Worm (Caenorhabditis elegans) whole organism, L4/young adult: ENCODE results near the gene sre-50.
"Not testable (repeated sequence)": the region's sequence is repeated elsewhere in the genome, so short reads cannot be mapped to it uniquely, and the experiment has no call there.

Experiments
- W03F9.2 ChIP-seq: fragments of 150-350 bp; optimal IDR thresholded peaks from 2 replicates; lab custom pipeline; 2014; ENCODE audit warnings: missing biosample characterization, missing genetic modification characterization
- dao-5 ChIP-seq: sonication (generic microtip); optimal IDR thresholded peaks from 2 replicates; lab custom pipeline; 2016; ENCODE audit warnings: missing genotype, missing genetic modification characterization, moderate library complexity, missing compliant biosample characterization
- him-1 ChIP-seq: sonication (generic microtip); optimal IDR thresholded peaks from 2 replicates; lab custom pipeline; 2016; ENCODE audit warnings: missing genotype, missing genetic modification reagents, missing genetic modification characterization, missing compliant biosample characterization

sre-50 gene

DNA sequence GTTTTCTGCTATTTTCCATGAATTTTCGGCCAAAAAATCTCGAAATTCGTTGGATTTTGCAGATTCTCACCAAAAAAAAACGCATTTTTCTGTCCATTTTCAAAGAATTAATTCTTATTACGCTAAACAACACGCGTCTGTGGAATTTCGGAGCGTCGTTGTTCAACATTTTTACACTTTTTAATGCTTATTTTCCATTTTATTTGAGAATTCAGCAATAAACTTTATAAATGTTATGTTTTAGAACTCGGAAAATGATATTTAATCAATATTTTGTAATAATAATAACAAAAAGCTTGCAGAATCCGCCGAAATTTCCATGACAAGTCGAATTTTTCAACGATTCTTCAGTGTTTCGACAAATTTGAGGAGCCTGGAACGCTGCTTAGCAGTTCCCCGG, 23.0 kb upstream of the sre-50 start, which contains the start of gene ife-5:
Gene ife-5, plus strand, starts transcription at position 301 of the 400 bp plus-strand sequence.
- TF ChIP-seq him-1 (no peak), W03F9.2 (tag; lab: Kevin White, UChicago) (no peak), dao-5 (tag; lab: Kevin White, UChicago) (no peak)

DNA sequence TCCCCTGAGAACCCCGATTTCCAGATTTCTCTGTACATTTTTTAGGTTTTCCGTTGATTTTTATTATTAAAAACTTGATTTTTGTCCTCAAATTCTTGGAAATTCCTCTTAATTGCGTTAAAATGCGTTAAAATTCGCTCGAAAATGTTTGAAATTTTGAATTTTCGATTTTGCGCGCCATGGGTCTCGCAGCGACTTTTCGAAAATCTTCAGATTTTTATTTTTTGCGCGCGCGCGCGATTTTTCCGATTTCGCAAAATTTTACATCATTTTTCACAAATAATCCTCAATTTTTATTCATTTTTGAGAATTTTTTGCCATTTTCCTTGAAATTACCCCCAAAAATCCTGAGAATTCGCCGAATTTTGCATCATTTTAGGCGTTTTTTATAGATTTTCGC, 19.3 kb upstream of the sre-50 start:
- TF ChIP-seq him-1 (no peak), dao-5 (tag; lab: Kevin White, UChicago) (no peak), W03F9.2 (tag; lab: Kevin White, UChicago) (no peak)

DNA sequence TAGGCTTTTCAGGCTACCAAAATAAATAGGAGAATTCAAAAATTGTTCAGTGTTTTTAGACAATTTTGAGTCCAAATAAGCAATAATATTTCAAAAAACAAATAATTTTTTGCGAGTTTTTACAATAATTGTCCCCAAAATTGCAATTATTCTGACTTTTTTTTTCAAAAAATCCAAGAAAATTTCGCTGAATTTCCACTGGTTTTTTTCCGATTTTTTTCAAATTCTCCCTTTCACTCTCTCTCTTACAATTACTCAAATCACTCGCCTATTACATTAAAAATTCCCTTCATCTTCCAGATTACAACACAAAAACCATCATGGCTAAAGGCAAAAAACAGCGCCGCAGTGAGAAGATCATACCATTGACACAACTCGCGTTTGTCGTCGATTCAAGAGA, 14.2 kb upstream of the sre-50 start, which contains the start of gene Y57A10A.31:
Gene Y57A10A.31, plus strand, starts transcription at position 301 of the 400 bp plus-strand sequence.
- TF ChIP-seq dao-5 (tag; lab: Kevin White, UChicago) (no peak), him-1 (no peak), W03F9.2 (tag; lab: Kevin White, UChicago) (no peak)

DNA sequence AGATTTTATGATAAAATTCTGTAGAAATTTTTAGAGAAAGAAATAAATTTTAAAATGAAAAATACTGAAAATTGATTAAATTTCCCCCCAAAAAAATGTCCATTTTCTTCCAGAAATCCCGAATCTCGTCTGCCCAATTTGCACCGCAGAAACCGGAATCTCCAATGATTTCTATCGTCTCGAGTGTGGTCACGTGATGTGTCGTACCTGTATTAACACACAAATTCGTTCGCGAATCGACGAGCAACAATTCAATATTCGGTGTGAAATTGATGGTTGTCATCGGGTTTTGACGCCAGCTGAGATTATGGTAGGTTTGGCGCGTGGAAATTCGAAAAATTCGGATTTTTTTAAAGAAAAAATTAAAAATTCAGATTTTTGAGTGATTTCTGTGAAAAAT, 6.7 kb upstream of the sre-50 start:
- TF ChIP-seq him-1 (no peak), dao-5 (tag; lab: Kevin White, UChicago) (no peak), W03F9.2 (tag; lab: Kevin White, UChicago) (no peak)

DNA sequence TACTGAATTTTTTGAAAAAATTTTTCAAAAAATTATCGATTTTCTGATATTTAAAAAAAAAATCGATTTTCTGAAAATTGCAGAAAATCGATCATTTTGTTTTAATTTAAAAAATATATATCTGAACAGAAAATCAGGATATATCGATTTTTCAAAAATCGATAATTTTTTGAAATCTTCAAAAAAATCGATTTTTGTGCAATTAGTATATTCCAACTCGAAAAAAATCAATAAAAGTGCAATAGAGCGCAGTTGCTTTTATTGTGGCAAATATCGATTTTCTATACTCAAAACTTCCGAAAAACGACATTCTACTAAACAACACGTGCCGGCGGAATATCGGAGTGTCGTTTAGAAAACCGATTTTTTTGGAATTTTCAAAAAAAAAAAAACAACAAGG, 2.6 kb upstream of the sre-50 start:
- TF ChIP-seq W03F9.2 (tag; lab: Kevin White, UChicago) (no peak), dao-5 (tag; lab: Kevin White, UChicago) (no peak), him-1 (no peak)

DNA sequence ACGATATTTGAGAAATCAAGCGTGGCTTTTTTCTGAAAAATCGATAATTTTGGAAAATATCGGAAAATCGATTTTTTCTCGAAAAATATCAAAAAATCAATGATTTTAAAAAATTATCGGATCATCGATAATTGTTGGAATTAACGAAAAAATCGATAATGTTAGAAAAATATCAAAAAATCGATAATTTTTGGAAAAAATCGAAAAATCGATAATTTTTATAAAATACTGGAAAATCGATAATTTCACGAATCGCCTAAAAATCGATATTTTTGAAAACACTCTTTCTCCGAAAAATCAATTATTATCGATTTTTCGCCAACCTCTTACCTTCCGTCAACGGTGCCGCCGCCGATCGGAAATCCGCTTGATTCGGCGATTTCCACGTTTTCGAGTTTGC, 2.1 kb upstream of the sre-50 start:
- TF ChIP-seq W03F9.2 (tag; lab: Kevin White, UChicago) (no peak), him-1 (no peak), dao-5 (tag; lab: Kevin White, UChicago) (no peak)

DNA sequence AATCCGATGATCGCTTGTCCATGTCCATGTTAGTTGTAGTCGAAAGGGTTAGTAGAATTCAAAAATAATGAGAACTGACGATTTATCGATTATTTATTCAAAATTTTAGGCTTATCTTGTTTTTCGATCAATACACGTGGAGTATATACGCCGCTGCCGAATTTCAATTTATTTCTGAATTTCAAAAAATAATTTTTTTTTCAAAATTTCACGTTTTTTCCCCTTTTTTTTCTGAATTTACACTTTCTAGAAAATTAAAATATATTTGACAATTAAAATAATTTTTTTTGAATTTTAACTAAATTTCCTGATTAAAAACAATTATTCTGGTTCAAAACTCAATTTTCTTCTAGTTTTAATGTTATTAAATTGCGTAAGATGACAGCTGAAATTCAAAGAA, 971 bp upstream of the sre-50 start, which contains the start of gene C50E10.1:
Gene C50E10.1, minus strand, starts transcription at position 101 of the 400 bp plus-strand sequence.
- no peak for TF ChIP-seq dao-5 (tag; lab: Kevin White, UChicago)
- no peak for TF ChIP-seq him-1
- no peak for TF ChIP-seq W03F9.2 (tag; lab: Kevin White, UChicago)

DNA sequence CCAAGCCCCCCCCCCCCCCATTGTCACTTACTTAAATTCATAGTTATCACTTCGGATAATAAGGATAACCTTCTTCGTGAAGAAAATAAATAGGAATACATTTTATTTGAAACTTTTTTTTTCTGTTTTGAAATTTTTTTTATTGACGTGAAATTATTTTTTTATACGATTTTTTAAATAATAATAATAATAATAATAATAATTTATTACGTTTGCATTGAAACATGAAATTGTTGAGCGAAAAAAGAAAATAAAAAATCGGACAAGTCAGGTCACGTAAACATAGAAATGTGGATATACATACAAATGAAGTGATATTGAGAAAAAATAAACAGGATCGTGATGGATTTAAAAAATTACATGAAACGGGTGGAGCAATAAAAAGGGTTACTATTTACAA, 6.3 kb downstream of the sre-50 start, which contains the start of gene C50E10.2:
Gene C50E10.2, minus strand, starts transcription at position 101 of the 400 bp plus-strand sequence.
- TF ChIP-seq him-1 (no peak), W03F9.2 (tag; lab: Kevin White, UChicago) (no peak), dao-5 (tag; lab: Kevin White, UChicago) (no peak)

DNA sequence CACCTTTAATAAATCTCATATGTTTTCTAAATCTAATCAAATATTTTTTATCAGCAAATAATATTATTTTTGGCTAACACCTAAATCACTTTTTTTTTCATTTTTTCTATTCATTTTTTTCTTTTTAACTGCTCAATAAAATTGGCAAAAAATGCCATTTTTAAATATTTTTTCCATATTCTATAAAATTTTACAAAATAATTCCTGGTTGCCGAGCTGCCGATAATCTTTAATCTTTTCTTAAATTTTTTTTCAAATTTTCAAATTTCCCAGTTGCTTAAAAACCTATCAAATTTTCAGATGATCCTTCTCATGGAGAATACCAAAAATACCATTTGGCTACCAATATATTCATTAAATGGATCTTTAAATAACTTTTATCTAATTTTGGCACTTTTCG, 8.2 kb downstream of the sre-50 start, which contains the start of gene sre-51:
Gene sre-51, plus strand, starts transcription at position 301 of the 400 bp plus-strand sequence.
- no peak for TF ChIP-seq dao-5 (tag; lab: Kevin White, UChicago)

DNA sequence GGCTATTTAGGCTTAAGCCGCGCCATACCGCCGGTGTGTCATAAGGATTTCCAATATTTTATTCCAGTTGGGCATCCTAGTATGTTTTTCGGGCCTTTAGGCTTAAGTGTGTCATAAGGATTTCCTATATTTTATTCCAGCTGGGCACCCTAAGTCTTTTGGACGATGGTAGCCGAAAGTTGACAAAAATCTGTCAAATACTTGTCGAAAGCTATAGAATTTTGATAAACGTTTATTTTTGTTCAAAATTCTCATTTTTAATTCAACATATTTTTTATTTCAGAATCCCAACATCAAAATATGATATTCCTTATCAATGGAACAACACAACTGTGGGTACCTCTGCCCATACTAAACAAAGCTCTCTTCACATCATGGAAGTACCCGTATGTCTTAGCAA, 15.2 kb downstream of the sre-50 start, which contains the start of gene sre-49:
Gene sre-49, plus strand, starts transcription at position 301 of the 400 bp plus-strand sequence.
- TF ChIP-seq him-1; dao-5 (tag; lab: Kevin White, UChicago); W03F9.2 (tag; lab: Kevin White, UChicago): not testable (repeated sequence)

DNA sequence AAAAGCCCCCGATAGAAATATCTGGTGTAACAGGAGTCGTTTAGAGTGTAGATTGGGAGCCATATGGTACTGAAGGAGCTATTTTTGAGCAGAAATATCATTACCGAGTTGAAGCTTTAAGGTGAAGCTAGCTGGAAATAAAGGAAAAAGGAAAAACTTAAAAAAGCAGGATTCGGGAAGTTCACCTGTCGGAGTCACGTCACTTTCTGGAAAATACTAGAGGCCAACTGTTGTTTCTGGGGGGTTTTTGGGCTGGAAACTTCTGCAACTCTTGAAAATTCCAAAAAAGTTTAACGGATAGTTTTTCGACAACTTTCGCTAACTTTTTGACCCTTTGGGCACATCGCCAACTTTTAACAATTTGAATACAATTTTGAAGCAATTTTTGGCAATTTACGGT, 20.0 kb downstream of the sre-50 start, which contains the start of gene sre-53:
Gene sre-53, minus strand, starts transcription at position 101 of the 400 bp plus-strand sequence.
- TF ChIP-seq dao-5 (tag; lab: Kevin White, UChicago) (no peak), him-1 (no peak), W03F9.2 (tag; lab: Kevin White, UChicago) (no peak)

DNA sequence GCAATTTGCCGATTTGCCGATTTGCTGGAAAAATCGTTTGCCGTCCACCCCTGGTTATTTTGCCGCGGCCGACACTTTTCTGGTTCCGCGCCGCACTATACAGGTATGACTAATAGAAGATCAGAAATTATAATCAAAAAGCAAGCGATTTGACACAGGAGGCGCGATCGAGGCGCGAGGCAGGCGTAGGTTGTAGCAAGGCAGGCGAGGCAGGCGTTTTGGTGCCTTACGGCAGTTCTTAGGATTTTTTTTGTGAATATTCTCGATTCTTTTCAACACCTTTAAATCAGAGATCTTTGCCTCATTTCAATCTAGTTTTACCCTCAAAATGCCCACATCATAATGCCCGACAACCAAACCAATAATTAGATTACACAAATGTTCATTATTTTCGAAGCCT, 20.8 kb downstream of the sre-50 start, which contains the start of gene sre-56:
Gene sre-56, plus strand, starts transcription at position 301 of the 400 bp plus-strand sequence.
- TF ChIP-seq him-1, result no peak
- no peak for TF ChIP-seq W03F9.2 (tag; lab: Kevin White, UChicago)
- no peak for TF ChIP-seq dao-5 (tag; lab: Kevin White, UChicago)

DNA sequence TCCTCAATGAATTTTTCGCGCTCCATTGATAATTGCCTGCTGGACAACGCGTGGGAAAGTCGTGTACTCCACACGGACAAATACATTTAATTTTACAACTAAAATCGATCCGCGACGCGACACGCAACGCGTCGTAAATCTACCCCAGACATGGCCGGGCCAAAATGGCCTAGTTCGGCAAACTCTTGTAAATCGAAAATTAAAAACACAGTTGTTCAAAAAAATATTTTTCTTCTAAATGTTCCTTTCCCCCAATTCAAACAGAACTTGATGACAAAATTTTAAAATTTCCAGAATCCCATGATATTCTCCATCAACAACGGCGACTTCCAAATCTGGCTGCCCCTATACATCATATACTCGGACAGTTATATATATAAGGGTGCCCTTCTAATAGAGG, 25.7 kb downstream of the sre-50 start, which contains the start of gene sre-55:
Gene sre-55, plus strand, starts transcription at position 301 of the 400 bp plus-strand sequence.
- TF ChIP-seq dao-5 (tag; lab: Kevin White, UChicago) (no peak), W03F9.2 (tag; lab: Kevin White, UChicago) (no peak), him-1 (no peak)

DNA sequence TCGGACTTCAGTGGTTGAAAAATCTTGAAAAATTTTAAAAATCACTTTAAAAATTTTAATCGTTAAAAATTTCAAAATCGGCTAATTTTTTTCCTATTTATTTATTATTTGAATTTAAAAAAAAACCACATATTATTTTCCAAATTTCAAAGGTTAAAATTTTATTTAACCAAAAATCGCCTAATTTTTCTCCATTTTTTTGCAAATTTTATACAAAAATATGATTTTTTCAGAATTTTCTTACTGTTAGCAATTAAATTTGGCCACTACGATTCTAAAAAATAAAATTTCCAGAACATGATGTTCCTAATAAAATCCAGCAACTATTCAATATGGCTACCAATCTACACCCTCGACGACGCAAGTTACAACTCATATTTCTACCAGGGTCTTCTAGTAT, 29.3 kb downstream of the sre-50 start, which contains the start of gene sre-54:
Gene sre-54, plus strand, starts transcription at position 301 of the 400 bp plus-strand sequence.
- TF ChIP-seq dao-5 (tag; lab: Kevin White, UChicago) (no peak), W03F9.2 (tag; lab: Kevin White, UChicago) (no peak), him-1 (no peak)

DNA sequence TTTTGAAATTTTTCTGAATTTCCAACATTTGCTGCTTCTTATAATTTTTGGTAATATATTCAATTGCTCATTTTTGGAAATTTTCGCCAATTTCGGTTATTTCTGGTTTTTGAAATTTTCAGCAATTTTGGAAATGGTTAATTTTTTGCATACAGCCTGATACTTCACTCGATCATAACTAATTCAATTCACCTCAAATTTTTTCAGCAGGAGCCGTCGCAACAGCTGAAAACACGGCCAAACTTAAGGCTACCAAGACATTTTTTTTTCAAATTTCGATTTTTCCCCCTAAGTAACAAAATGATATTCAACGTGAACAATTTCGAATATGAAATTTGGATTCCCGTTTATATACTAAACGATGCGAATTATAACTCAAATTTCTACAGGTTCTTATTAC, 32.1 kb downstream of the sre-50 start, which contains the start of gene sre-52:
Gene sre-52, plus strand, starts transcription at position 301 of the 400 bp plus-strand sequence.
- TF ChIP-seq dao-5 (tag; lab: Kevin White, UChicago) (no peak), W03F9.2 (tag; lab: Kevin White, UChicago) (no peak), him-1 (no peak)
